Worm (Caenorhabditis elegans) whole organism, L4 larva: ENCODE results near the gene nspc-19.

Source experiments
- F10B5.3 ChIP-seq: sonication (generic microtip); optimal IDR thresholded peaks from 2 replicates; lab custom pipeline; 2016; ENCODE audit warnings: mild to moderate bottlenecking, missing genetic modification characterization, missing compliant biosample characterization
- F37D6.2 ChIP-seq: sonication (generic microtip); optimal IDR thresholded peaks from 2 replicates; lab custom pipeline; 2016; ENCODE audit warnings: mild to moderate bottlenecking, missing genetic modification characterization, missing compliant biosample characterization
- F44E2.7 ChIP-seq: fragments of 200-800 bp; sonication (Bioruptor generic); IDR thresholded peaks from 2 replicates; pipeline ENCODE4 v2.1.2; 2022; ENCODE audit warnings: missing genetic modification characterization, missing compliant biosample characterization
- R02D3.7 ChIP-seq: fragments of 150-350 bp; sonication (generic microtip); optimal IDR thresholded peaks from 3 replicates; lab custom pipeline; 2014; ENCODE audit warnings: missing biosample characterization, missing genetic modification characterization
- T20F7.1 ChIP-seq: fragments of 200-800 bp; sonication (Bioruptor generic); optimal IDR thresholded peaks from 2 replicates; lab custom pipeline; 2018; ENCODE audit warnings: mild to moderate bottlenecking, missing genetic modification characterization, missing compliant biosample characterization
- T26A8.4 ChIP-seq: fragments of 200-800 bp; sonication (Bioruptor generic); IDR thresholded peaks from 2 replicates; pipeline ENCODE4 v1.3.6; 2022; ENCODE audit warnings: missing genetic modification characterization, missing compliant biosample characterization
- ceh-28 ChIP-seq: fragments of 150-350 bp; optimal IDR thresholded peaks from 2 replicates; lab custom pipeline; 2014; ENCODE audit warnings: missing biosample characterization, missing genetic modification reagents, missing genetic modification characterization
- ces-1 ChIP-seq: fragments of 150-350 bp; sonication (generic microtip); optimal IDR thresholded peaks from 4 replicates; lab custom pipeline; 2014; ENCODE audit warnings: missing biosample characterization, missing genetic modification reagents, missing genetic modification characterization
- daf-12 ChIP-seq: fragments of 150-350 bp; optimal IDR thresholded peaks from 2 replicates; lab custom pipeline; 2014; ENCODE audit warnings: missing biosample characterization, missing genetic modification reagents, missing genetic modification characterization
- daf-16 ChIP-seq, 3 experiments: sonication (generic microtip); optimal IDR thresholded peaks; 2 replicates each; lab custom pipeline; 2016 to 2017; ENCODE audit warnings: missing genetic modification characterization in 3 of 3, missing genetic modification reagents in 3 of 3, mild to moderate bottlenecking in 2 of 3, missing compliant biosample characterization in 2 of 3, missing biosample characterization in 1 of 3, moderate library complexity in 1 of 3
- daf-19 ChIP-seq: fragments of 200-800 bp; sonication (Bioruptor generic); conservative IDR thresholded peaks from 2 replicates; pipeline ENCODE4 v1.3.6; 2022; ENCODE audit warnings: missing genetic modification characterization, missing compliant biosample characterization
- dmd-6 ChIP-seq: fragments of 200-800 bp; sonication (Bioruptor generic); IDR thresholded peaks from 2 replicates; pipeline ENCODE4 v1.3.6; 2022; ENCODE audit warnings: missing genetic modification reagents, missing genetic modification characterization, missing compliant biosample characterization
- dmd-8 ChIP-seq: fragments of 200-800 bp; sonication (Bioruptor generic); IDR thresholded peaks from 2 replicates; pipeline ENCODE4 v1.3.6; 2022; ENCODE audit warnings: missing genetic modification characterization, missing compliant biosample characterization
- dmd-9 ChIP-seq: fragments of 200-800 bp; sonication (Bioruptor generic); IDR thresholded peaks from 2 replicates; pipeline ENCODE4 v1.3.6; 2022; ENCODE audit warnings: missing genetic modification reagents, missing genetic modification characterization, missing compliant biosample characterization
- dpl-1 ChIP-seq: fragments of 150-350 bp; optimal IDR thresholded peaks from 2 replicates; lab custom pipeline; 2014; ENCODE audit warnings: missing biosample characterization, missing genetic modification reagents, missing genetic modification characterization
- dve-1 ChIP-seq: sonication (generic microtip); optimal IDR thresholded peaks from 2 replicates; lab custom pipeline; 2017; ENCODE audit warnings: antibody characterized with exemption, mild to moderate bottlenecking, missing genetic modification characterization, missing compliant biosample characterization; ENCODE audit not compliant: insufficient read depth
- egl-27 ChIP-seq: sonication (generic microtip); optimal IDR thresholded peaks from 3 replicates; lab custom pipeline; 2017; ENCODE audit warnings: missing biosample characterization, missing genetic modification reagents, missing genetic modification characterization
- egl-43 ChIP-seq: fragments of 200-800 bp; sonication (Bioruptor generic); IDR thresholded peaks from 2 replicates; pipeline ENCODE4 v1.3.6; 2022; ENCODE audit warnings: missing genetic modification reagents, missing genetic modification characterization, missing compliant biosample characterization
- gei-8 ChIP-seq: fragments of 200-800 bp; sonication (Bioruptor generic); optimal IDR thresholded peaks from 2 replicates; lab custom pipeline; 2018; ENCODE audit warnings: mild to moderate bottlenecking, missing genetic modification characterization, missing compliant biosample characterization
- hif-1 ChIP-seq, 2 experiments: sonication (generic microtip); optimal IDR thresholded peaks; 2 replicates each; lab custom pipeline; 2016 to 2017; ENCODE audit warnings: missing compliant biosample characterization in 2 of 2, missing genetic modification characterization in 2 of 2, missing genetic modification reagents in 2 of 2, missing genotype in 2 of 2, mild to moderate bottlenecking in 1 of 2
- hlh-11 ChIP-seq: fragments of 200-800 bp; sonication (Bioruptor generic); optimal IDR thresholded peaks from 2 replicates; lab custom pipeline; 2018; ENCODE audit warnings: mild to moderate bottlenecking, missing genetic modification characterization, missing compliant biosample characterization
- lin-1 ChIP-seq: fragments of 200-800 bp; sonication (Bioruptor generic); IDR thresholded peaks from 2 replicates; pipeline ENCODE4 v1.3.6; 2022; ENCODE audit warnings: missing genetic modification reagents, missing genetic modification characterization, missing compliant biosample characterization
- lin-13 ChIP-seq: fragments of 150-350 bp; optimal IDR thresholded peaks from 2 replicates; lab custom pipeline; 2014; ENCODE audit warnings: missing biosample characterization, missing genetic modification reagents, missing genetic modification characterization
- lin-15B ChIP-seq: fragments of 150-350 bp; sonication (generic microtip); optimal IDR thresholded peaks from 3 replicates; lab custom pipeline; 2014; ENCODE audit warnings: missing biosample characterization, missing genetic modification characterization
- lin-29 ChIP-seq: fragments of 200-800 bp; sonication (Bioruptor generic); IDR thresholded peaks from 2 replicates; pipeline ENCODE4 v1.3.6; 2022; ENCODE audit warnings: missing genetic modification reagents, missing genetic modification characterization, missing compliant biosample characterization
- mdl-1 ChIP-seq, 2 experiments: fragments of 150-350 bp in 1 of 2; sonication (generic microtip) in 1 of 2; optimal IDR thresholded peaks; 2 replicates each; lab custom pipeline; 2014 to 2017; ENCODE audit warnings: missing biosample characterization in 2 of 2, missing genetic modification characterization in 2 of 2
- mxl-3 ChIP-seq: fragments of 200-800 bp; sonication (Bioruptor generic); optimal IDR thresholded peaks from 2 replicates; lab custom pipeline; 2018; ENCODE audit warnings: mild to moderate bottlenecking, missing genetic modification characterization, missing compliant biosample characterization
- nhr-102 ChIP-seq: sonication (generic microtip); optimal IDR thresholded peaks from 2 replicates; lab custom pipeline; 2016; ENCODE audit warnings: mild to moderate bottlenecking, missing genetic modification characterization, moderate library complexity, missing compliant biosample characterization
- nhr-11 ChIP-seq: fragments of 150-350 bp; optimal IDR thresholded peaks from 2 replicates; lab custom pipeline; 2014; ENCODE audit warnings: missing biosample characterization, missing genetic modification characterization
- nhr-111 ChIP-seq: fragments of 200-800 bp; sonication (Bioruptor generic); optimal IDR thresholded peaks from 2 replicates; lab custom pipeline; 2018; ENCODE audit warnings: mild to moderate bottlenecking, missing genetic modification characterization, missing compliant biosample characterization
- nhr-28 ChIP-seq: fragments of 150-350 bp; optimal IDR thresholded peaks from 2 replicates; lab custom pipeline; 2014; ENCODE audit warnings: missing biosample characterization, missing genetic modification characterization
- nhr-41 ChIP-seq: fragments of 200-800 bp; sonication (Bioruptor generic); IDR thresholded peaks from 2 replicates; pipeline ENCODE4 v1.3.6; 2022; ENCODE audit warnings: missing genetic modification reagents, missing genetic modification characterization, missing compliant biosample characterization
- nhr-42 ChIP-seq: fragments of 200-800 bp; sonication (Bioruptor generic); IDR thresholded peaks from 2 replicates; pipeline ENCODE4 v1.3.6; 2022; ENCODE audit warnings: missing genetic modification characterization, missing compliant biosample characterization
- php-3 ChIP-seq: fragments of 200-800 bp; sonication (Bioruptor generic); IDR thresholded peaks from 2 replicates; pipeline ENCODE4 v1.3.6; 2022; ENCODE audit warnings: missing genetic modification reagents, missing genetic modification characterization, missing compliant biosample characterization
- pqm-1 ChIP-seq: sonication (generic microtip); optimal IDR thresholded peaks from 2 replicates; lab custom pipeline; 2017; ENCODE audit warnings: missing biosample characterization, missing genetic modification characterization
- rbr-2 ChIP-seq: sonication (generic microtip); optimal IDR thresholded peaks from 2 replicates; lab custom pipeline; 2016; ENCODE audit warnings: missing genotype, missing genetic modification characterization, missing compliant biosample characterization
- saeg-2 ChIP-seq: fragments of 200-800 bp; sonication (Bioruptor generic); IDR thresholded peaks from 2 replicates; pipeline ENCODE4 v1.3.6; 2022; ENCODE audit warnings: missing genetic modification reagents, missing genetic modification characterization, missing compliant biosample characterization
- sdz-12 ChIP-seq: fragments of 200-800 bp; sonication (Bioruptor generic); optimal IDR thresholded peaks from 2 replicates; lab custom pipeline; 2018; ENCODE audit warnings: mild to moderate bottlenecking, missing genetic modification characterization, missing compliant biosample characterization
- spr-3 ChIP-seq: fragments of 200-800 bp; sonication (Bioruptor generic); optimal IDR thresholded peaks from 2 replicates; lab custom pipeline; 2018; ENCODE audit warnings: mild to moderate bottlenecking, missing genetic modification characterization, missing compliant biosample characterization
- tag-97 ChIP-seq: fragments of 200-800 bp; sonication (Bioruptor generic); IDR thresholded peaks from 2 replicates; pipeline ENCODE4 v1.3.6; 2022; ENCODE audit warnings: missing genetic modification characterization, missing compliant biosample characterization
- tra-1 ChIP-seq: fragments of 200-800 bp; sonication (Bioruptor generic); IDR thresholded peaks from 2 replicates; pipeline ENCODE4 v1.3.6; 2022; ENCODE audit warnings: missing genetic modification reagents, missing genetic modification characterization, missing compliant biosample characterization
- unc-39 ChIP-seq: sonication (generic microtip); optimal IDR thresholded peaks from 2 replicates; lab custom pipeline; 2017; ENCODE audit warnings: missing biosample characterization, missing genetic modification characterization
- unc-62 ChIP-seq, 3 experiments: fragments of 150-350 bp in 1 of 3; sonication (generic microtip); optimal IDR thresholded peaks in 2 of 3; peaks in 1 of 3; 1 replicate in 1 of 3; 2 replicates in 2 of 3; lab custom pipeline; 2014 to 2017; ENCODE audit warnings: missing biosample characterization in 3 of 3, missing genetic modification characterization in 3 of 3, missing genetic modification reagents in 3 of 3, missing genotype in 1 of 3
- zag-1 ChIP-seq: fragments of 150-350 bp; optimal IDR thresholded peaks from 2 replicates; lab custom pipeline; 2014; ENCODE audit warnings: missing biosample characterization, missing genetic modification characterization
- zip-11 ChIP-seq: fragments of 200-800 bp; sonication (Bioruptor generic); IDR thresholded peaks from 2 replicates; pipeline ENCODE4 v1.3.6; 2022; ENCODE audit warnings: missing genetic modification characterization, missing compliant biosample characterization
- ztf-7 ChIP-seq: fragments of 150-350 bp; optimal IDR thresholded peaks from 2 replicates; lab custom pipeline; 2014; ENCODE audit warnings: missing biosample characterization, missing genetic modification characterization

nspc-19 gene

ce11 chrX:14504551-14504902 is 24.0 kb upstream of the nspc-19 start:
- TF ChIP-seq tra-1 (GFP tag; lab: Robert Waterston, UW) (0 out of 2 replicates have a peak, but pooled peaks have one; percentile 12), pqm-1 (tag; lab: Kevin White, UChicago) (peak; percentile 72), F44E2.7 (GFP tag; lab: Robert Waterston, UW) (0 out of 2 replicates have a peak, but pooled peaks have one; percentile 0), zip-11 (GFP tag; lab: Robert Waterston, UW) (no peak), F10B5.3 (tag; lab: Kevin White, UChicago) (peak; percentile 7), ztf-7 (no peak), T26A8.4 (GFP tag; lab: Robert Waterston, UW) (no peak), lin-1 (GFP tag; lab: Robert Waterston, UW) (0 out of 2 replicates have a peak, but pooled peaks have one; percentile 20), php-3 (GFP tag; lab: Robert Waterston, UW) (peak; percentile 41; the same call in 1 of the 2 replicates), lin-13 (GFP tag; lab: Kevin White, UChicago) (no peak), zag-1 (tag; lab: Kevin White, UChicago) (no peak), nhr-42 (no peak), nhr-28 (tag; lab: Kevin White, UChicago) (peak; percentile 83), saeg-2 (GFP tag; lab: Robert Waterston, UW) (no peak), dve-1 (tag; lab: Kevin White, UChicago) (peak; percentile 54), dmd-8 (GFP tag; lab: Robert Waterston, UW) (0 out of 2 replicates have a peak, but pooled peaks have one; percentile 22), dmd-6 (GFP tag; lab: Robert Waterston, UW) (peak; percentile 35), daf-16 (GFP tag; optimal IDR thresholded peaks at IDR 0.05; lab: Kevin White, UChicago) (no peak), daf-16 (tag; optimal IDR thresholded peaks at IDR 0.05; lab: Kevin White, UChicago) (peak; percentile 36), F37D6.2 (tag; lab: Kevin White, UChicago) (no peak), unc-62 (GFP tag; optimal IDR thresholded peaks at IDR 0.05 in 1 of 2; lab: Kevin White, UChicago) (no peak), unc-62 (tag; optimal IDR thresholded peaks at IDR 0.05; lab: Kevin White, UChicago) (no peak), hlh-11 (tag; lab: Kevin White, UChicago) (peak; percentile 41), lin-15B (tag; lab: Kevin White, UChicago) (no peak), mxl-3 (peak; percentile 47), dpl-1 (GFP tag; lab: Kevin White, UChicago) (no peak)

- TF ChIP-seq tra-1 (GFP tag; lab: Robert Waterston, UW) = peak; percentile 83
- TF ChIP-seq ces-1 (GFP tag; lab: Kevin White, UChicago) = no peak
- peak; percentile 51; the same call in 1 of the 2 replicates for TF ChIP-seq egl-43
- TF ChIP-seq sdz-12 (GFP tag; lab: Kevin White, UChicago) = no peak
- TF ChIP-seq tag-97 (GFP tag; lab: Robert Waterston, UW) = no peak
- TF ChIP-seq nhr-102 (tag; lab: Kevin White, UChicago) = peak; percentile 52
- no peak for TF ChIP-seq spr-3
- 0 out of 2 replicates have a peak, but pooled peaks have one; percentile 42 for TF ChIP-seq nhr-42
- peak; percentile 13 for TF ChIP-seq rbr-2 (tag; lab: Kevin White, UChicago)
- TF ChIP-seq nhr-111 (GFP tag; lab: Kevin White, UChicago) = no peak
- no peak for TF ChIP-seq unc-39 (tag; lab: Kevin White, UChicago)
- peak in 1 of 2 experiments; percentile 72 for TF ChIP-seq hif-1 (tag; optimal IDR thresholded peaks at IDR 0.05; lab: Kevin White, UChicago)
- TF ChIP-seq daf-16 (GFP tag; optimal IDR thresholded peaks at IDR 0.05; lab: Kevin White, UChicago) = no peak
- peak; percentile 82 for TF ChIP-seq daf-16 (tag; optimal IDR thresholded peaks at IDR 0.05; lab: Kevin White, UChicago)
- TF ChIP-seq dmd-9 = no peak
- TF ChIP-seq lin-13 (GFP tag; lab: Kevin White, UChicago) = no peak
- no peak for TF ChIP-seq nhr-11
- TF ChIP-seq gei-8 (GFP tag; lab: Kevin White, UChicago) = peak; percentile 68
- TF ChIP-seq nhr-41 (GFP tag; lab: Robert Waterston, UW) = peak; percentile 63; the same call in 1 of the 2 replicates
- no peak for TF ChIP-seq ceh-28 (tag; lab: Kevin White, UChicago)
- TF ChIP-seq R02D3.7 (tag; lab: Kevin White, UChicago) = no peak
- TF ChIP-seq nhr-28 (tag; lab: Kevin White, UChicago) = peak; percentile 92
- peak; percentile 33 to 81 for TF ChIP-seq mdl-1 (tag; optimal IDR thresholded peaks at IDR 0.05; lab: Kevin White, UChicago)
- no peak for TF ChIP-seq T20F7.1 (GFP tag; lab: Kevin White, UChicago)
- no peak for TF ChIP-seq daf-19 (GFP tag; lab: Robert Waterston, UW)
- no peak for TF ChIP-seq daf-12 (tag; lab: Kevin White, UChicago)
- TF ChIP-seq dmd-6 (GFP tag; lab: Robert Waterston, UW) = peak; percentile 88
- no peak for TF ChIP-seq lin-29 (GFP tag; lab: Robert Waterston, UW)
- no peak for TF ChIP-seq egl-27
Observed at ce11 chrX:14505578-14506353, 22.7 kb upstream of the nspc-19 start.
